Fruit fly (Drosophila melanogaster) whole organism, adult: Measurements from ENCODE around the gene CG13010.

ENCODE experiments used
- CG14711 ChIP-seq: fragments of 200-800 bp; sonication (Bioruptor generic); optimal IDR thresholded peaks from 2 replicates; lab custom pipeline; 2018; ENCODE audit warnings: missing biosample characterization, mild to moderate bottlenecking, missing genetic modification characterization, moderate library complexity
- CG1620 ChIP-seq: fragments of 200-800 bp; sonication (Bioruptor generic); optimal IDR thresholded peaks from 2 replicates; lab custom pipeline; 2016; ENCODE audit warnings: missing biosample characterization, missing genetic modification characterization
- CG5204 ChIP-seq: fragments of 200-800 bp; sonication (Bioruptor generic); optimal IDR thresholded peaks from 2 replicates; lab custom pipeline; 2016; ENCODE audit warnings: missing biosample characterization, missing genetic modification characterization
- Clk ChIP-seq: fragments of 200-800 bp; sonication (Bioruptor generic); optimal IDR thresholded peaks from 2 replicates; lab custom pipeline; 2017; ENCODE audit warnings: missing biosample characterization, missing genetic modification characterization
- Mnt ChIP-seq: fragments of 200-800 bp; sonication (Bioruptor generic); optimal IDR thresholded peaks from 2 replicates; lab custom pipeline; 2016; ENCODE audit warnings: missing biosample characterization, mild to moderate bottlenecking, missing genetic modification characterization
- bab1 ChIP-seq: fragments of 200-800 bp; sonication (Bioruptor generic); optimal IDR thresholded peaks from 3 replicates; lab custom pipeline; 2019; ENCODE audit warnings: missing biosample characterization, mild to moderate bottlenecking, missing genetic modification characterization, moderate library complexity
- cnc ChIP-seq, 2 experiments: fragments of >200 bp; optimal IDR thresholded peaks; 2 replicates each; lab custom pipeline; 2017
- kay ChIP-seq: fragments of 200-800 bp; sonication (Bioruptor generic); peaks from one replicate; lab custom pipeline; 2016; ENCODE audit warnings: missing biosample characterization, missing genetic modification characterization, borderline replicate concordance

DNA sequence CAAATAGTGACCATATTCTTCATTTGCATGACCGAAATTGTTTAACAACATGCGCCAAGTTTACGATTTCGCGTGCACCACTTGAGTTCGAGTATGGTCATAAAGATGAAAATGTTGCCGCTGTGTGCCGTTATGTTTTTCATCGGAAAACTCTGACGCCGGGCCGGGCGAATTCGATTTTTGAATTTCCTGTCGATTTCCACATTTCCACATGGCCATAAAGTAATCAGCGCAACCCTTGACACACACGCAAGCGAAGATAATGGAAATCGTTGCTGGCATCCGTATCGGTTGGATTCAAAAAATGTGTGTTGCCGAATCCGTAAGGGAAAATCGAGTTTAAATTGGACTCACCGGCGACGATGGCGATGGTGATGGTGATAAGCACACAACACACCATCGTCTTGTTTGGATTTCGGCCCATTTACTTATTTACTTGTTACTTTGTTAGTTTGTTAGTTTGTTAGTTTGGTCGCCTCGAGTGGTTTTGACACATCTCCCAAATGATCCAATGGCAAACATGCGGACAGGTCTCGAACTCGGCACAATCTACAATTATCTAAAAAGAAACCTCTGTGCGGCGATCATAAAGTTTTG, 34.1 kb downstream of the CG13010 start:
- TF ChIP-seq Clk: no peak
- TF ChIP-seq CG14711 (tag; lab: Kevin White, UChicago): no peak
- TF ChIP-seq Mnt (GFP tag; lab: Kevin White, UChicago): no peak
- no peak for TF ChIP-seq CG5204 (GFP tag; lab: Kevin White, UChicago)
- no peak for TF ChIP-seq bab1
- TF ChIP-seq kay (GFP tag; lab: Kevin White, UChicago): no peak
- no peak for TF ChIP-seq cnc (optimal IDR thresholded peaks at IDR 0.05; lab: Kevin White, UChicago)
- no peak for TF ChIP-seq CG1620 (GFP tag; lab: Kevin White, UChicago)
